Fruit fly (Drosophila melanogaster): ENCODE measurements around the gene CG11882.
A peak's percentile ranks its signal among the peaks of the same experiment; 100 is the strongest.

CG11882 gene

dm6 chr3R:29196967-29197611, 49.1 kb upstream of the CG11882 start, which contains the start of gene CG14515:
Gene CG14515, plus strand, starts transcription at chr3R:29197556.
- TF ChIP-seq Gug (GFP tag; IDR thresholded peaks at IDR 0.05) (no peak), CG8119 (GFP tag; IDR thresholded peaks at IDR 0.05) (no peak; the same call in 2 of the 3 replicates), Eip75B (GFP tag; optimal IDR thresholded peaks at IDR 0.05) (no peak), Sox14 (GFP tag; optimal IDR thresholded peaks at IDR 0.05) (no peak), CG6276 (GFP tag; optimal IDR thresholded peaks at IDR 0.05) (peak; percentile 58), CG6808 (GFP tag; optimal IDR thresholded peaks at IDR 0.05) (no peak), Eip78C (GFP tag) (peak; percentile 70), CG15336 (GFP tag; IDR thresholded peaks at IDR 0.05) (peak; percentile 40), achi (GFP tag; optimal IDR thresholded peaks at IDR 0.05) (no peak), lz (GFP tag; optimal IDR thresholded peaks at IDR 0.05) (no peak), Eip93F (GFP tag; optimal IDR thresholded peaks at IDR 0.05) (no peak), CG3919 (GFP tag; optimal IDR thresholded peaks at IDR 0.05) (no peak), cyc (GFP tag; optimal IDR thresholded peaks at IDR 0.05) (no peak), spab (GFP tag; optimal IDR thresholded peaks at IDR 0.05) (no peak), CG11762 (GFP tag; optimal IDR thresholded peaks at IDR 0.05; ENCODE audit: insufficient read depth) (no peak), CG32006 (GFP tag; optimal IDR thresholded peaks at IDR 0.05) (peak; percentile 63), Blimp-1 (GFP tag; optimal IDR thresholded peaks at IDR 0.05) (no peak), CG8319 (GFP tag; optimal IDR thresholded peaks at IDR 0.05) (no peak), svp (GFP tag) (peak; percentile 20), topi (GFP tag; optimal IDR thresholded peaks at IDR 0.05) (no peak), CG8632 (GFP tag; optimal IDR thresholded peaks at IDR 0.05) (no peak), Hr4 (GFP tag; optimal IDR thresholded peaks at IDR 0.05) (peak; percentile 49), CG7368 (GFP tag; optimal IDR thresholded peaks at IDR 0.05) (no peak), fd85E (GFP tag; optimal IDR thresholded peaks at IDR 0.05) (no peak)

- TF ChIP-seq Met (GFP tag; optimal IDR thresholded peaks at IDR 0.05) = no peak
- TF ChIP-seq svp (GFP tag) = peak; percentile 40
- no peak for TF ChIP-seq vri (GFP tag; optimal IDR thresholded peaks at IDR 0.05)
- no peak for TF ChIP-seq Eip93F (GFP tag; optimal IDR thresholded peaks at IDR 0.05)
- TF ChIP-seq Eip75B (GFP tag; optimal IDR thresholded peaks at IDR 0.05) = no peak
- TF ChIP-seq acj6 (GFP tag; optimal IDR thresholded peaks at IDR 0.05) = no peak
- no peak for TF ChIP-seq CG31627 (GFP tag; optimal IDR thresholded peaks at IDR 0.05)
- no peak for TF ChIP-seq Sox15 (GFP tag; optimal IDR thresholded peaks at IDR 0.05)
- TF ChIP-seq Eip78C (GFP tag) = no peak
These were observed 47.0 kb upstream of the CG11882 start, which contains the start of gene jus for dm6 chr3R:29194957-29195356. Gene jus, minus strand, starts transcription at chr3R:29194994.

- TF ChIP-seq dac (GFP tag; optimal IDR thresholded peaks at IDR 0.05) = no peak
- no peak for TF ChIP-seq CG11294 (GFP tag; IDR thresholded peaks at IDR 0.05)
- TF ChIP-seq eg (GFP tag; IDR thresholded peaks at IDR 0.05) = peak; percentile 28; the same call in 1 of the 3 replicates
- TF ChIP-seq Hr4 (GFP tag; optimal IDR thresholded peaks at IDR 0.05) = peak; percentile 8
- TF ChIP-seq svp (GFP tag) = peak; percentile 45
These were observed 43.0 kb upstream of the CG11882 start for dm6 chr3R:29190984-29191383.

dm6 chr3R:29164930-29165693, 17.1 kb upstream of the CG11882 start, which contains the start of gene CG11898:
Gene CG11898, plus strand, starts transcription at chr3R:29165643.
- no peak for TF ChIP-seq CG6808 (GFP tag; optimal IDR thresholded peaks at IDR 0.05)
- TF ChIP-seq vri (GFP tag; optimal IDR thresholded peaks at IDR 0.05) = peak; percentile 68
- peak; percentile 47 for TF ChIP-seq lz (GFP tag; optimal IDR thresholded peaks at IDR 0.05)
- peak; percentile 21; the same call in 1 of the 3 replicates for TF ChIP-seq CG6163 (GFP tag; IDR thresholded peaks at IDR 0.05)
- peak; percentile 18 for TF ChIP-seq CG34406 (GFP tag; optimal IDR thresholded peaks at IDR 0.05)
- peak; percentile 61 for TF ChIP-seq Smox (GFP tag; optimal IDR thresholded peaks at IDR 0.05)
- TF ChIP-seq Hr39 (GFP tag; optimal IDR thresholded peaks at IDR 0.05) = peak; percentile 34
- TF ChIP-seq Ets21C (GFP tag; optimal IDR thresholded peaks at IDR 0.05) = peak; percentile 28
- TF ChIP-seq Met (GFP tag; optimal IDR thresholded peaks at IDR 0.05) = peak; percentile 62
- TF ChIP-seq Hr4 (GFP tag; optimal IDR thresholded peaks at IDR 0.05) = no peak
- TF ChIP-seq CG11294 (GFP tag; IDR thresholded peaks at IDR 0.05) = no peak
- peak; percentile 81 for TF ChIP-seq svp (GFP tag)
- TF ChIP-seq CG6792 (GFP tag; optimal IDR thresholded peaks at IDR 0.05) = peak; percentile 28
- TF ChIP-seq ss (GFP tag; optimal IDR thresholded peaks at IDR 0.05) = no peak
- TF ChIP-seq topi (GFP tag; optimal IDR thresholded peaks at IDR 0.05) = peak; percentile 52
- TF ChIP-seq net (GFP tag; optimal IDR thresholded peaks at IDR 0.05) = no peak
- peak; percentile 61 for TF ChIP-seq Sox102F (GFP tag; optimal IDR thresholded peaks at IDR 0.05)
- TF ChIP-seq Sox14 (GFP tag; optimal IDR thresholded peaks at IDR 0.05) = peak; percentile 22
- TF ChIP-seq Eip75B (GFP tag; optimal IDR thresholded peaks at IDR 0.05) = peak; percentile 11
- peak; percentile 37 for TF ChIP-seq CG31627 (GFP tag; optimal IDR thresholded peaks at IDR 0.05)
- TF ChIP-seq Eip93F (GFP tag; optimal IDR thresholded peaks at IDR 0.05) = peak; percentile 42
